Fruit fly (Drosophila melanogaster) whole organism, embryonic: ENCODE data around the gene CG34265.

Experiments
- Blimp-1 ChIP-seq: fragments of 200-800 bp; sonication (Bioruptor generic); optimal IDR thresholded peaks from 3 replicates; lab custom pipeline; 2018; ENCODE audit warnings: missing biosample characterization, missing genetic modification characterization, mild to moderate bottlenecking, moderate library complexity, missing genetic modification reagents
- CG11398 ChIP-seq: fragments of 200-800 bp; sonication (Bioruptor generic); optimal IDR thresholded peaks from 2 replicates; lab custom pipeline; 2016; ENCODE audit warnings: missing biosample characterization, missing genetic modification characterization
- CG16863 ChIP-seq: fragments of 200-800 bp; sonication (Bioruptor generic); optimal IDR thresholded peaks from 3 replicates; lab custom pipeline; 2016; ENCODE audit warnings: missing biosample characterization, missing genetic modification characterization
- CG17912 ChIP-seq: fragments of 200-800 bp; sonication (Bioruptor generic); optimal IDR thresholded peaks from 2 replicates; lab custom pipeline; 2018; ENCODE audit warnings: missing biosample characterization, mild to moderate bottlenecking, missing genetic modification characterization
- CG1792 ChIP-seq: fragments of 200-800 bp; sonication (Bioruptor generic); optimal IDR thresholded peaks from 2 replicates; lab custom pipeline; 2016; ENCODE audit warnings: missing biosample characterization, missing genetic modification characterization
- CG18476 ChIP-seq: fragments of 200-800 bp; sonication (Bioruptor generic); optimal IDR thresholded peaks from 2 replicates; lab custom pipeline; 2016; ENCODE audit warnings: missing biosample characterization, mild to moderate bottlenecking, missing genetic modification characterization
- CG2875 ChIP-seq: fragments of 200-800 bp; sonication (Bioruptor generic); optimal IDR thresholded peaks from 2 replicates; lab custom pipeline; 2017; ENCODE audit warnings: missing biosample characterization, mild to moderate bottlenecking, missing genetic modification characterization, missing genetic modification reagents
- CG3065 ChIP-seq: fragments of 200-800 bp; sonication (Bioruptor generic); optimal IDR thresholded peaks from 2 replicates; lab custom pipeline; 2016; ENCODE audit warnings: missing biosample characterization, missing genetic modification characterization
- CG32772 ChIP-seq: fragments of 200-800 bp; sonication (Bioruptor generic); IDR thresholded peaks from 2 replicates; pipeline ENCODE4 v1.3.6; 2022; ENCODE audit warnings: missing biosample characterization, missing genetic modification characterization
- CG3281 ChIP-seq: fragments of 200-800 bp; sonication (Bioruptor generic); optimal IDR thresholded peaks from 3 replicates; lab custom pipeline; 2017; ENCODE audit warnings: missing biosample characterization, mild to moderate bottlenecking, missing genetic modification characterization
- CG3995 ChIP-seq: fragments of 200-800 bp; sonication (Bioruptor generic); optimal IDR thresholded peaks from 3 replicates; lab custom pipeline; 2016; ENCODE audit warnings: missing biosample characterization, missing genetic modification characterization
- CG6654 ChIP-seq: fragments of 200-800 bp; sonication (Bioruptor generic); optimal IDR thresholded peaks from 2 replicates; lab custom pipeline; 2017; ENCODE audit warnings: missing biosample characterization, mild to moderate bottlenecking, missing genetic modification characterization
- CG7271 ChIP-seq: fragments of 200-800 bp; sonication (Bioruptor generic); optimal IDR thresholded peaks from 2 replicates; lab custom pipeline; 2018; ENCODE audit warnings: missing biosample characterization, mild to moderate bottlenecking, missing genetic modification characterization, moderate library complexity
- CG8089 ChIP-seq: fragments of 200-800 bp; sonication (Bioruptor generic); optimal IDR thresholded peaks from 3 replicates; lab custom pipeline; 2016; ENCODE audit warnings: missing biosample characterization, missing genetic modification characterization
- CG8388 ChIP-seq: fragments of 200-800 bp; sonication (Bioruptor generic); optimal IDR thresholded peaks from 2 replicates; lab custom pipeline; 2019; ENCODE audit warnings: missing biosample characterization, mild to moderate bottlenecking, missing genetic modification characterization, moderate library complexity
- CoRest ChIP-seq: fragments of 200-800 bp; sonication (Bioruptor generic); optimal IDR thresholded peaks from 3 replicates; lab custom pipeline; 2018; ENCODE audit warnings: missing biosample characterization, mild to moderate bottlenecking, missing genetic modification characterization, moderate library complexity
- Dip3 ChIP-seq: fragments of 200-800 bp; sonication (Bioruptor generic); optimal IDR thresholded peaks from 3 replicates; lab custom pipeline; 2016; ENCODE audit warnings: missing biosample characterization, missing genetic modification characterization
- Doc3 ChIP-seq: fragments of 200-800 bp; sonication (Bioruptor generic); IDR thresholded peaks from 3 replicates; pipeline ENCODE4 v1.3.6; 2022; ENCODE audit warnings: missing biosample characterization, missing genetic modification characterization; ENCODE audit not compliant: partially characterized antibody
- Fer2 ChIP-seq: fragments of 200-800 bp; sonication (Bioruptor generic); optimal IDR thresholded peaks from 2 replicates; lab custom pipeline; 2018; ENCODE audit warnings: missing biosample characterization, mild to moderate bottlenecking, missing genetic modification characterization, moderate library complexity
- Hmx ChIP-seq: fragments of 200-800 bp; sonication (Bioruptor generic); optimal IDR thresholded peaks from 2 replicates; lab custom pipeline; 2016; ENCODE audit warnings: missing biosample characterization, missing genetic modification characterization
- Hr51 ChIP-seq, 2 experiments: fragments of 200-800 bp; sonication (Bioruptor generic); optimal IDR thresholded peaks; 2 replicates in 1 of 2; 3 replicates in 1 of 2; lab custom pipeline; 2016 to 2018; ENCODE audit warnings: missing biosample characterization in 2 of 2, missing genetic modification characterization in 2 of 2, mild to moderate bottlenecking in 1 of 2, moderate library complexity in 1 of 2
- Myb ChIP-seq: fragments of 200-800 bp; sonication (Bioruptor generic); optimal IDR thresholded peaks from 2 replicates; lab custom pipeline; 2016; ENCODE audit warnings: missing biosample characterization, missing genetic modification characterization
- NFAT ChIP-seq: fragments of 200-800 bp; sonication (Bioruptor generic); IDR thresholded peaks from 2 replicates; pipeline ENCODE4 v1.3.6; 2022; ENCODE audit warnings: missing biosample characterization, missing genetic modification characterization
- Sry-δ ChIP-seq: fragments of 200-800 bp; sonication (Bioruptor generic); optimal IDR thresholded peaks from 2 replicates; lab custom pipeline; 2016; ENCODE audit warnings: missing biosample characterization, missing genetic modification characterization
- cas ChIP-seq: fragments of 200-800 bp; sonication (Bioruptor generic); IDR thresholded peaks from 2 replicates; pipeline ENCODE4 v1.3.6; 2022; ENCODE audit warnings: missing biosample characterization, missing genetic modification characterization
- cato ChIP-seq: fragments of 200-800 bp; sonication (Bioruptor generic); optimal IDR thresholded peaks from 2 replicates; lab custom pipeline; 2016; ENCODE audit warnings: missing biosample characterization, missing genetic modification characterization, borderline replicate concordance
- croc ChIP-seq: fragments of 200-800 bp; sonication (Bioruptor generic); conservative IDR thresholded peaks from 3 replicates; pipeline ENCODE4 v1.3.6; 2022; ENCODE audit warnings: missing biosample characterization, missing genetic modification characterization
- disco-r ChIP-seq: fragments of 200-800 bp; sonication (Bioruptor generic); optimal IDR thresholded peaks from 2 replicates; lab custom pipeline; 2016; ENCODE audit warnings: missing biosample characterization, missing genetic modification characterization
- dmrt99B ChIP-seq: fragments of 200-800 bp; sonication (Bioruptor generic); optimal IDR thresholded peaks from 2 replicates; lab custom pipeline; 2018; ENCODE audit warnings: missing biosample characterization, mild to moderate bottlenecking, missing genetic modification characterization, moderate library complexity
- gfzf ChIP-seq: fragments of 200-800 bp; sonication (Bioruptor generic); optimal IDR thresholded peaks from 2 replicates; lab custom pipeline; 2016; ENCODE audit warnings: missing biosample characterization, mild to moderate bottlenecking, missing genetic modification characterization, moderate library complexity
- inv ChIP-seq: fragments of 200-800 bp; sonication (Bioruptor generic); IDR thresholded peaks from 2 replicates; pipeline ENCODE4 v1.3.6; 2022; ENCODE audit warnings: missing biosample characterization, missing genetic modification characterization; ENCODE audit not compliant: partially characterized antibody
- lab ChIP-seq: fragments of 200-800 bp; sonication (Bioruptor generic); optimal IDR thresholded peaks from 3 replicates; lab custom pipeline; 2017; ENCODE audit warnings: missing biosample characterization, missing genetic modification characterization, mild to moderate bottlenecking, moderate library complexity, missing genetic modification reagents
- mam ChIP-seq: fragments of 200-800 bp; sonication (Bioruptor generic); optimal IDR thresholded peaks from 3 replicates; lab custom pipeline; 2016; ENCODE audit warnings: missing biosample characterization, missing genetic modification characterization
- pan ChIP-seq, 4 experiments: fragments of >200 bp in 3 of 4; fragments of 200-800 bp in 1 of 4; sonication (Bioruptor generic) in 1 of 4; optimal IDR thresholded peaks in 3 of 4; IDR thresholded peaks in 1 of 4; 2 replicates each; pipeline versions ENCODE4 v1.3.6 to Lab custom; 2017 to 2022; ENCODE audit warnings: missing biosample characterization in 2 of 4, missing genetic modification characterization in 2 of 4, mixed read lengths in 1 of 4
- sd ChIP-seq: fragments of 200-800 bp; sonication (Bioruptor generic); optimal IDR thresholded peaks from 3 replicates; lab custom pipeline; 2018; ENCODE audit warnings: missing biosample characterization, mild to moderate bottlenecking, missing genetic modification characterization, moderate library complexity
- stwl ChIP-seq: fragments of 200-800 bp; sonication (Bioruptor generic); optimal IDR thresholded peaks from 3 replicates; lab custom pipeline; 2018; ENCODE audit warnings: missing biosample characterization, mild to moderate bottlenecking, missing genetic modification characterization, moderate library complexity
- twi ChIP-seq: fragments of 200-800 bp; optimal IDR thresholded peaks from 2 replicates; lab custom pipeline; 2019; ENCODE audit warnings: missing biosample characterization, mild to moderate bottlenecking, missing genetic modification characterization, moderate library complexity
- wdn ChIP-seq: fragments of 200-800 bp; sonication (Bioruptor generic); IDR thresholded peaks from 2 replicates; pipeline ENCODE4 v1.3.6; 2022; ENCODE audit warnings: missing biosample characterization, missing genetic modification characterization
- zf30C ChIP-seq: fragments of 200-800 bp; sonication (Bioruptor generic); optimal IDR thresholded peaks from 3 replicates; lab custom pipeline; 2018; ENCODE audit warnings: missing biosample characterization, mild to moderate bottlenecking, missing genetic modification characterization

CG34265 gene

DNA sequence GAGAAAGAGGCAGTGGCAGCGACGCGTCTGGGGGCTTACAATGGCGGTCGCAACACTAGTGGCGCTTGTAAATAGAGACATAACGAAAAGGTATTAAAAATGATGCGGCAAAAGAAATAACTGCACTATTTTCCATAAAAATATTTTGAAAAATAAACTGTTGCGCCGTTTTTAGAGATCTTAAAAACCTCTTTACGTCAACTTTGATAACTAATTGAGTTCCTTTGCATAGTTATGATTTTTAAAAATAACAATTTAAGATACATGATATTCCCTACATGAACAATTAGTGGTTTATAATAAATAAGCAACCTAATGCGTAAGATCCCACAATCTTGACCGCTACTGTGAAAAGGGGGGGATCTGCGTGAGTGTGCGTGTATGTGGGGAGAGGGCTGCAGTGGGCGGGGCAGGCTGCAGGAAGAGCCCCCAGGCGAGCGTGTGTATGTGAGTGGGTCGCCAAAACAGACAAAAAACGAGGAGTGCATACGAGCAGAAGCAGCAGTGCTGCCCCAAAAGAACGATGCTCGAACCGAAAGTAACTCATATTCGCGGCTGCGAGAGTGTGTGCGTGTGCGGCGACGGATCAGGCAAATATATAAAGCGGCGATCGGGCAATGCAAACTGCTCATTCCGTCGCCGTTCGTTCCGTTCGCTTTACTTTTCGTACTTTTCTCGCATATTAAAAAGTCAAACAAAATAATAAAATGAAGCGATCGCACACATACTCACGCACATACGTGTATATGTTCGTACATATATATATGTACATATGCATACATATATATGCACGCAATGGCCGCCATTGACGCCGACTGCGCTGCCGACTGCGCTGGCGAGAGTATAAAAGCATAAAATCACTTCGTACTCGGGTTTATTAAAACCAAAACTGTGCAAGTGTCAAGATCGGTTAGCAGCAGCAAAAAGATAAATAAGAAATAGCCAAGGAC lies 19.3 kb upstream of the CG34265 start (continued):
- TF ChIP-seq Dip3 (GFP tag; lab: Kevin White, UChicago), result peak; percentile 25
- no peak for TF ChIP-seq CG17912
- TF ChIP-seq Myb (GFP tag; lab: Kevin White, UChicago), result no peak
- TF ChIP-seq CG1792, result no peak
- no peak for TF ChIP-seq CG8388 (GFP tag; lab: Kevin White, UChicago)
- TF ChIP-seq Doc3 (GFP tag; lab: Robert Waterston, UW), result no peak
- TF ChIP-seq disco-r (GFP tag; lab: Kevin White, UChicago), result no peak
- TF ChIP-seq inv (GFP tag; lab: Robert Waterston, UW), result no peak
- peak; percentile 27 for TF ChIP-seq CG2875 (GFP tag; lab: Kevin White, UChicago)
- peak in 1 of 2 experiments; percentile 70 for TF ChIP-seq Hr51 (GFP tag; optimal IDR thresholded peaks at IDR 0.05; lab: Kevin White, UChicago)
- TF ChIP-seq CG7271 (tag; lab: Kevin White, UChicago), result no peak
- peak; percentile 62 for TF ChIP-seq dmrt99B
- TF ChIP-seq Hmx (GFP tag; lab: Kevin White, UChicago), result peak; percentile 2
- no peak for TF ChIP-seq CG3065
- no peak for TF ChIP-seq cas (GFP tag; lab: Robert Waterston, UW)
- no peak for TF ChIP-seq CG32772
- TF ChIP-seq gfzf (GFP tag; lab: Kevin White, UChicago), result no peak
- TF ChIP-seq CG3281 (GFP tag; lab: Kevin White, UChicago), result peak; percentile 15
- TF ChIP-seq cato (GFP tag; lab: Kevin White, UChicago), result peak; percentile 26
- TF ChIP-seq sd (tag; lab: Kevin White, UChicago), result no peak
- no peak for TF ChIP-seq stwl
- no peak for TF ChIP-seq NFAT
- peak; percentile 9 for TF ChIP-seq CG18476 (GFP tag; lab: Kevin White, UChicago)
- TF ChIP-seq CG16863 (GFP tag; lab: Kevin White, UChicago), result peak; percentile 26
- no peak for TF ChIP-seq CG11398
- peak; percentile 66 for TF ChIP-seq CoRest
- TF ChIP-seq CG6654 (GFP tag; lab: Kevin White, UChicago), result peak; percentile 7
- TF ChIP-seq zf30C (GFP tag; lab: Kevin White, UChicago), result no peak
- no peak for TF ChIP-seq pan (optimal IDR thresholded peaks at IDR 0.05; lab: Kevin White, UChicago)
- no peak for TF ChIP-seq pan (GFP tag; optimal IDR thresholded peaks at IDR 0.05 in 1 of 2, IDR thresholded peaks at IDR 0.05 in 1 of 2)
- no peak for TF ChIP-seq Fer2
- TF ChIP-seq CG8089 (GFP tag; lab: Kevin White, UChicago), result no peak

DNA sequence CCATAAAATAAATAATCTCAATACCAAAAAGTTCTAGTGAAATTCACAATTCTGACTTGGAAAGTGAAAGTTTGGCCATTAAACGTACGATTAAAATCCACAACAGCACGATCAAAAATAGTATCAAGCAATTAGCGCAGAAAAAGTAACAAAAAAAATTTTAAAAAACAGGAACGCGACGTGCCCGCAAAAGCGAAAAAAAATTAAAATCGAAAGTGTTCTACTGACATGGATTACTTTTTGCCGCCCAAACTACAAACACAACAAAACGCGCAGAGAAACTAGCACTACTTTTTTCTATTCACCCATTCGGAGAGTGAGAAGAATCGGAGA lies 18.6 kb upstream of the CG34265 start:
- TF ChIP-seq croc, result no peak
- TF ChIP-seq wdn (GFP tag; lab: Robert Waterston, UW), result no peak
- TF ChIP-seq lab (GFP tag; lab: Kevin White, UChicago), result no peak
- TF ChIP-seq CG32772, result no peak
- TF ChIP-seq Blimp-1 (GFP tag; lab: Kevin White, UChicago), result peak; percentile 96
- TF ChIP-seq CG3995 (GFP tag; lab: Kevin White, UChicago), result no peak
- TF ChIP-seq twi (tag; lab: Kevin White, UChicago), result no peak
- no peak for TF ChIP-seq mam
- no peak for TF ChIP-seq Sry-δ (GFP tag; lab: Kevin White, UChicago)
